Worm (Caenorhabditis elegans): ENCODE data around the gene hadb-1.

hadb-1 gene

DNA sequence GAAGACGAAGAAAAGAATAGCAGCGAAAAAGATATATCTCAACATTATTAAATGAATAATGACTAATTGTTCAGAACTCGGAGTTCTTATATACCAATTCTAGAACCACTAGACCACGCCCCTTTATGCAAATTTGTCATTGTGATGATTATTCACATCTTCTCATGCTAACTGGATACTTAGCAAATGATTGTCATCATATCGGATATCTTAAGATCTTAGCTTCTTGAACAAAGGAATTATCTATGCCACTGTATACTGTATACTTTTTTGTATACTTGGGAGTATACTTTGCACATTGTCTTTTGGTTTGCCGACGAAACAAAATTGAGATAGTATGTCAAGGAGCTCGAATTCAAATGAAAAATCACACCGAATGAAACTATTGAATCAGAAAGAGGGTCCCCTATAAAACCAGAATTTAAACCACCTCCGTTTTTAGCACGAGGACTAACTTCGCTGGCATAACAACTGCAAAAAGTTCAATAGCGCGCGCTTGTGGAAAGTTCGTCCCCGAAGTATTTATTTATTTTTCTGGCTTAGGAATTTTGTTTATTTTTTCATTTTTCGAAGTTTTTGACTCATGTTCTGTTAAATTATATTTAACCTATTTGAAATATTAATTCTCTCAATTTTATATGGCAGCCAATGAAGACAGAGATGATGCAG lies 12.1 kb upstream of the hadb-1 start, which contains the start of the genes sdz-1 and vps-33.1:
Gene sdz-1 (minus strand): TSS at position 51 of the 669 bp plus-strand sequence.
Gene vps-33.1 (plus strand): TSS at position 639 of the 669 bp plus-strand sequence.
- TF ChIP-seq nhr-2 (tag; optimal IDR thresholded peaks at IDR 0.05) (no peak), drap-1 (GFP tag; optimal IDR thresholded peaks at IDR 0.05) (no peak), nhr-237 (tag; optimal IDR thresholded peaks at IDR 0.05) (peak; percentile 16), unc-120 (tag; optimal IDR thresholded peaks at IDR 0.05; ENCODE audit: poor library complexity, severe bottlenecking) (peak; percentile 67), lsy-2 (tag; optimal IDR thresholded peaks at IDR 0.05) (peak; percentile 29)

DNA sequence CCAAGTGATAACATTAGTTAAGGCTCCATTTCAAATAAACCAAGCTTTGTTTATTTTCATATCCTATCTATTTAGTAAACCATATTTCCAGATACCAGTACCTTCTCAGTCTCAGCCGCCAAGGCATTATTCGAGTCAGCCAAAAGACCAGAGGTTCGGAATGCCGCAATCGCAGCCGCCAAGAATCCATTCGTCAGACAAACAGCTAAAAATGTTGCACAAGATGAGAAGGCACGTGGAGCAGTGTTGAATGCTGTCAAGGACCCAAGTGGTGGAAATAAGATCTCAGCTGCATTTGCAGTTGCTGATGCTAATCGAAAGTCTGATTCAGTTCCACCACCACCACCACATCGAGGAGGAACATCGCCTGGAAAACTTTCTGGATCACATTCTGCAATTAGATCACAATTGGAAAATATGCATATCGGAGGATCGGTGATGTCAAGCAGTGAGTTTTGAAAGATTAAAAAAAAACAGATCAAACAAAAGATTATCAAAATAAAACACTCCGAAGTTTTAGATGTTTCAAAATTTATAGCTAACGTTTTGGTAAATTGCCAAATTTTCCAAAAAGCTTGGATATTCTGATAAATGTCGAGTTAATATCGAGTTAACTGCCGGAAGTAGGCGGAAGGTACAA lies 9.1 kb upstream of the hadb-1 start:
- TF ChIP-seq sptf-1 (tag; optimal IDR thresholded peaks at IDR 0.05) = no peak
- no peak for TF ChIP-seq ceh-39 (tag; optimal IDR thresholded peaks at IDR 0.05)
- TF ChIP-seq ceh-83 (GFP tag; optimal IDR thresholded peaks at IDR 0.05) = no peak
- no peak for TF ChIP-seq lsy-2 (tag; optimal IDR thresholded peaks at IDR 0.05)
- no peak for TF ChIP-seq nhr-28 (tag; optimal IDR thresholded peaks at IDR 0.05)
- TF ChIP-seq bed-3 (GFP tag; optimal IDR thresholded peaks at IDR 0.05) = no peak
- TF ChIP-seq mls-2 (tag; optimal IDR thresholded peaks at IDR 0.05) = no peak
- no peak for TF ChIP-seq M03D4.4 (tag; optimal IDR thresholded peaks at IDR 0.05)
- no peak for TF ChIP-seq drap-1 (GFP tag; optimal IDR thresholded peaks at IDR 0.05)
- TF ChIP-seq pha-4 (tag; optimal IDR thresholded peaks at IDR 0.05) = no peak
- TF ChIP-seq flh-1 (GFP tag; optimal IDR thresholded peaks at IDR 0.05) = no peak
- TF ChIP-seq mep-1 (tag; optimal IDR thresholded peaks at IDR 0.05) = no peak
- TF ChIP-seq ham-2 (GFP tag; optimal IDR thresholded peaks at IDR 0.05) = no peak
- TF ChIP-seq nhr-76 (tag; optimal IDR thresholded peaks at IDR 0.05) = no peak
- TF ChIP-seq tbx-8 (GFP tag; optimal IDR thresholded peaks at IDR 0.05) = no peak
- TF ChIP-seq nhr-2 (tag; optimal IDR thresholded peaks at IDR 0.05) = no peak
- TF ChIP-seq unc-120 (tag; optimal IDR thresholded peaks at IDR 0.05; ENCODE audit: poor library complexity, severe bottlenecking) = no peak

DNA sequence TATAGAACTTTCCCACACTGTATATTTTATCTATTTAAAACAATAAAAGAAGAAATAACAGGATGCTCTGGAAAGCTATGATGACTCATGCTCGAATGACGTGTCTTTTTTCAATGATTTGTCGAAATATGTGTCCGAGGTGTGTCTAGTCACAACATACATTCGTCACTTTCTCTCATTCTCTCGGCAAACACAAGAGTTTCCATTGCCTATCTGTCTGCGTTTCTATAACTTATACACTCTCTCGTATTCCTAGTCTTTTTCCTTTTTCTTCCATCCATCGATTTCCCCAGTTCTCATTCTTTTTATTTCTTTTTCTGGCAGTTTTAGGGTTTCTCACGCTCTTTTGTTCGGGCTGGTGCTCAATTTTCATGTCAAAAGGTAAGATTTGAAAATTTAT lies 8.4 kb upstream of the hadb-1 start:
- TF ChIP-seq lin-13 (tag; optimal IDR thresholded peaks at IDR 0.05) (no peak), sptf-1 (tag; optimal IDR thresholded peaks at IDR 0.05) (no peak), drap-1 (GFP tag; optimal IDR thresholded peaks at IDR 0.05) (no peak), bed-3 (GFP tag; optimal IDR thresholded peaks at IDR 0.05) (no peak), hlh-1 (tag; optimal IDR thresholded peaks at IDR 0.05) (no peak), nhr-76 (tag; optimal IDR thresholded peaks at IDR 0.05) (no peak), sem-2 (GFP tag; optimal IDR thresholded peaks at IDR 0.05) (no peak), pha-4 (tag; optimal IDR thresholded peaks at IDR 0.05) (no peak), snpc-4 (tag; optimal IDR thresholded peaks at IDR 0.05) (no peak), ceh-39 (tag; optimal IDR thresholded peaks at IDR 0.05) (no peak)

DNA sequence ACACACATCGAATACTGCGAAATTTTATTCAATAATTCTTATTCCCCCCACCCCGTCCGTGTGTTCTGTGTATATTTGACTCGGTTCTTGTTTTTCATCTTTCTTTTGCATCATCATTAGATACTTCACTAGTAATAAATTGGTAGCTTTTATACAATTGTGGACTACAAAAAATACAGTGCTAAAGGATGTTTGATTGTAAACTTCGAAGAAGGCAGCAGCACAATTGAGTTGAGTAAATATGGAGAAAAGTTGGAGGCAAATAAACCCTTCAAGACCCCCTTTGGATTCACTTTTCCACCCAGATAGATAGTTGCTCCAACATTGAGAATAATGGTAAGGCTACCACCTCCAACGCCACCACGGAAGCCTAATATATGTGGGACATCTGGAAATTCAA lies 5.0 kb upstream of the hadb-1 start, which contains the start of gene B0303.7:
Gene B0303.7 (plus strand): TSS at position 301 of the 400 bp plus-strand sequence.
- TF ChIP-seq zip-8 (tag; optimal IDR thresholded peaks at IDR 0.05) (no peak), sem-2 (GFP tag; optimal IDR thresholded peaks at IDR 0.05) (no peak), hlh-1 (tag; optimal IDR thresholded peaks at IDR 0.05) (no peak), tbx-8 (GFP tag; optimal IDR thresholded peaks at IDR 0.05) (no peak), elt-3 (tag; optimal IDR thresholded peaks at IDR 0.05) (no peak)

DNA sequence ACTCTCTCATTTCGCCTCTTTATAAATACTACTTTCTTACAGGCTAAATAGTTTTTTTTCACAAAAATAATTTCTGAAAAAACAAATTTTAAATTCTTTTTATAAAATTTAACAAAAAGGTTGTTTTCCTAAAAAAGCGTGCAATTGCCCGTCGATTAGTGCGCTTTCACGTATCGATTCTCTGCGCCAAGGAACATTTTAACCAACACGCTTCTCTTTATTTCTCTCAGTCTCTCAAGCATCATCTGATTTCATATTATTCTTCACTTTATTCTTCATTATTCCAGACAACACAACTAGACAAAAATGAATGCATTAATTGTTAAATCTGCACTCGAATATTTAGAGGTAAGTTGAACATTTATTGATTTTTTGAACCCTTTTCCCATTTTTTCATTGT lies 1.4 kb upstream of the hadb-1 start, which contains the start of gene B0303.4:
Gene B0303.4 (plus strand): TSS at position 196 of the 400 bp plus-strand sequence.
- TF ChIP-seq nhr-237 (tag; optimal IDR thresholded peaks at IDR 0.05) = no peak
- TF ChIP-seq lsy-2 (tag; optimal IDR thresholded peaks at IDR 0.05) = peak; percentile 54
- TF ChIP-seq ces-1 (GFP tag; optimal IDR thresholded peaks at IDR 0.05) = peak; percentile 72
- peak; percentile 59 for TF ChIP-seq mep-1 (tag; optimal IDR thresholded peaks at IDR 0.05)

DNA sequence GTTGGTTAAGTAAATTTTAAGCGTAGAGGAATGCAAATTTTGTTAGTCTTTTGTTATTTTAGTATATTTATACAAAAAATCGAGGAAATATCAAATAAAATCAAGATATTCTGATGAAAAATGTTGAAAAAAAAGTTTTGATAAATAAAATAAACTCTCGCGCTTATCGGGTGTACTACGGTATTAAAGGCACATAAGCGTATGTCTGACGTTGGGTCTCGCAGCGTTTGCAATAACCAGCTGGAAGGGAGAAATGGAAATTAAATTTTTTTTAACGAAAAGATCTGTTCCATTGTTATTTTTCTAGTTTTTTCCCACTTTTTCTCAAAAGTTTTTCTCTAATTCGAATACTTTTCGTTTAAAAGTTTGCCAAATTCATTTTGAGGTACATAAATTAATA lies 855 bp upstream of the hadb-1 start:
- TF ChIP-seq mls-2 (tag; optimal IDR thresholded peaks at IDR 0.05) (no peak), nhr-76 (tag; optimal IDR thresholded peaks at IDR 0.05) (no peak), lsy-2 (tag; optimal IDR thresholded peaks at IDR 0.05) (no peak), sptf-1 (tag; optimal IDR thresholded peaks at IDR 0.05) (no peak), sem-2 (GFP tag; optimal IDR thresholded peaks at IDR 0.05) (no peak), lin-13 (tag; optimal IDR thresholded peaks at IDR 0.05) (no peak), hlh-1 (tag; optimal IDR thresholded peaks at IDR 0.05) (no peak), ces-1 (GFP tag; optimal IDR thresholded peaks at IDR 0.05) (no peak)

Measured in whole organism, mixed stage, embryonic.